Fruit fly (Drosophila melanogaster) whole organism, embryonic: ENCODE results near the gene Cpr.

Experiments
- CG10209 ChIP-seq: fragments of 200-800 bp; sonication (Bioruptor generic); optimal IDR thresholded peaks from 3 replicates; lab custom pipeline; 2017; ENCODE audit warnings: missing biosample characterization, mild to moderate bottlenecking, missing genetic modification characterization, missing genetic modification reagents
- CG10267 ChIP-seq: fragments of 200-800 bp; sonication (Bioruptor generic); optimal IDR thresholded peaks from 2 replicates; lab custom pipeline; 2018; ENCODE audit warnings: missing biosample characterization, mild to moderate bottlenecking, missing genetic modification characterization, moderate library complexity
- CG10565 ChIP-seq: fragments of 200-800 bp; sonication (Bioruptor generic); optimal IDR thresholded peaks from 3 replicates; lab custom pipeline; 2016; ENCODE audit warnings: missing biosample characterization, mild to moderate bottlenecking, missing genetic modification characterization
- CG11696 ChIP-seq: fragments of 200-800 bp; sonication (Bioruptor generic); IDR thresholded peaks from 2 replicates; pipeline ENCODE4 v1.3.6; 2022; ENCODE audit warnings: missing biosample characterization, missing genetic modification characterization
- CG12155 ChIP-seq: fragments of 200-800 bp; sonication (Bioruptor generic); optimal IDR thresholded peaks from 3 replicates; lab custom pipeline; 2016; ENCODE audit warnings: missing biosample characterization, missing genetic modification characterization
- CG12391 ChIP-seq: fragments of 200-800 bp; sonication (Bioruptor generic); optimal IDR thresholded peaks from 3 replicates; lab custom pipeline; 2018; ENCODE audit warnings: missing biosample characterization, mild to moderate bottlenecking, missing genetic modification characterization, moderate library complexity
- CG12659 ChIP-seq: fragments of 200-800 bp; sonication (Bioruptor generic); optimal IDR thresholded peaks from 3 replicates; lab custom pipeline; 2017; ENCODE audit warnings: mild to moderate bottlenecking, missing biosample characterization, missing genetic modification reagents, missing genetic modification characterization
- CG14667 ChIP-seq: fragments of 200-800 bp; sonication (Bioruptor generic); IDR thresholded peaks from 2 replicates; pipeline ENCODE4 v1.3.6; 2022; ENCODE audit warnings: missing biosample characterization, missing genetic modification characterization
- CG16779 ChIP-seq: fragments of 200-800 bp; sonication (Bioruptor generic); IDR thresholded peaks from 2 replicates; pipeline ENCODE4 v1.3.6; 2022; ENCODE audit warnings: missing biosample characterization, missing genetic modification characterization
- CG16815 ChIP-seq: fragments of 200-800 bp; sonication (Bioruptor generic); optimal IDR thresholded peaks from 3 replicates; lab custom pipeline; 2017; ENCODE audit warnings: missing biosample characterization, mild to moderate bottlenecking, missing genetic modification characterization
- CG17186 ChIP-seq: fragments of 200-800 bp; sonication (Bioruptor generic); optimal IDR thresholded peaks from 3 replicates; lab custom pipeline; 2017; ENCODE audit warnings: missing biosample characterization, missing genetic modification reagents, missing genetic modification characterization
- CG17802 ChIP-seq: fragments of 200-800 bp; sonication (Bioruptor generic); optimal IDR thresholded peaks from 2 replicates; lab custom pipeline; 2018; ENCODE audit warnings: missing biosample characterization, mild to moderate bottlenecking, missing genetic modification characterization, moderate library complexity
- CG30403 ChIP-seq: fragments of 200-800 bp; sonication (Bioruptor generic); optimal IDR thresholded peaks from 3 replicates; lab custom pipeline; 2016; ENCODE audit warnings: missing biosample characterization, missing genetic modification characterization
- CG32772 ChIP-seq: fragments of 200-800 bp; sonication (Bioruptor generic); IDR thresholded peaks from 2 replicates; pipeline ENCODE4 v1.3.6; 2022; ENCODE audit warnings: missing biosample characterization, missing genetic modification characterization
- CG33213 ChIP-seq: fragments of 200-800 bp; sonication (Bioruptor generic); optimal IDR thresholded peaks from 3 replicates; lab custom pipeline; 2016; ENCODE audit warnings: missing biosample characterization, missing genetic modification characterization
- CG9876 ChIP-seq: fragments of 200-800 bp; sonication (Bioruptor generic); optimal IDR thresholded peaks from 2 replicates; lab custom pipeline; 2016; ENCODE audit warnings: missing biosample characterization, missing genetic modification characterization
- Camta ChIP-seq: fragments of 200-800 bp; sonication (Bioruptor generic); optimal IDR thresholded peaks from 2 replicates; lab custom pipeline; 2016; ENCODE audit warnings: missing biosample characterization, missing genetic modification characterization
- CoRest ChIP-seq: fragments of 200-800 bp; sonication (Bioruptor generic); optimal IDR thresholded peaks from 3 replicates; lab custom pipeline; 2018; ENCODE audit warnings: missing biosample characterization, mild to moderate bottlenecking, missing genetic modification characterization, moderate library complexity
- Dll ChIP-seq: fragments of 200-800 bp; sonication (Bioruptor generic); IDR thresholded peaks from 4 replicates; pipeline ENCODE4 v1.3.6; 2022; ENCODE audit warnings: missing biosample characterization, missing genetic modification characterization; ENCODE audit not compliant: partially characterized antibody
- E2f1 ChIP-seq: fragments of 200-800 bp; sonication (Bioruptor generic); IDR thresholded peaks from 2 replicates; pipeline ENCODE4 v1.3.6; 2022; ENCODE audit warnings: missing biosample characterization, missing genetic modification characterization
- Ets65A ChIP-seq: fragments of 200-800 bp; sonication (Bioruptor generic); peaks from one replicate; lab custom pipeline; 2016; ENCODE audit warnings: missing biosample characterization, missing genetic modification characterization
- H15 ChIP-seq: fragments of 200-800 bp; sonication (Bioruptor generic); IDR thresholded peaks from 3 replicates; pipeline ENCODE4 v1.3.6; 2022; ENCODE audit warnings: missing biosample characterization, missing genetic modification characterization
- Hr51 ChIP-seq, 2 experiments: fragments of 200-800 bp; sonication (Bioruptor generic); optimal IDR thresholded peaks; 2 replicates in 1 of 2; 3 replicates in 1 of 2; lab custom pipeline; 2016 to 2018; ENCODE audit warnings: missing biosample characterization in 2 of 2, missing genetic modification characterization in 2 of 2, mild to moderate bottlenecking in 1 of 2, moderate library complexity in 1 of 2
- Lpt ChIP-seq: fragments of >200 bp; optimal IDR thresholded peaks from 2 replicates; lab custom pipeline; 2018; ENCODE audit warnings: missing biosample characterization, missing genetic modification characterization
- Myb ChIP-seq: fragments of 200-800 bp; sonication (Bioruptor generic); optimal IDR thresholded peaks from 2 replicates; lab custom pipeline; 2016; ENCODE audit warnings: missing biosample characterization, missing genetic modification characterization
- NFAT ChIP-seq: fragments of 200-800 bp; sonication (Bioruptor generic); IDR thresholded peaks from 2 replicates; pipeline ENCODE4 v1.3.6; 2022; ENCODE audit warnings: missing biosample characterization, missing genetic modification characterization
- NK7.1 ChIP-seq: fragments of 200-800 bp; sonication (Bioruptor generic); optimal IDR thresholded peaks from 3 replicates; lab custom pipeline; 2016; ENCODE audit warnings: missing biosample characterization, missing genetic modification characterization
- Sry-β ChIP-seq: fragments of 200-800 bp; sonication (Bioruptor generic); optimal IDR thresholded peaks from 2 replicates; lab custom pipeline; 2018; ENCODE audit warnings: missing biosample characterization, mild to moderate bottlenecking, missing genetic modification characterization, moderate library complexity
- Sry-δ ChIP-seq: fragments of 200-800 bp; sonication (Bioruptor generic); optimal IDR thresholded peaks from 2 replicates; lab custom pipeline; 2016; ENCODE audit warnings: missing biosample characterization, missing genetic modification characterization
- TFAM ChIP-seq: fragments of 200-800 bp; sonication (Bioruptor generic); optimal IDR thresholded peaks from 2 replicates; lab custom pipeline; 2017; ENCODE audit warnings: missing biosample characterization, missing genetic modification characterization, inconsistent platforms
- YL-1 ChIP-seq: fragments of 200-800 bp; sonication (Bioruptor generic); optimal IDR thresholded peaks from 3 replicates; lab custom pipeline; 2017; ENCODE audit warnings: missing biosample characterization, mild to moderate bottlenecking, missing genetic modification characterization
- ato ChIP-seq: fragments of 200-800 bp; sonication (Bioruptor generic); IDR thresholded peaks from 2 replicates; pipeline ENCODE4 v1.3.6; 2022; ENCODE audit warnings: missing biosample characterization, missing genetic modification characterization; ENCODE audit not compliant: partially characterized antibody
- bsh ChIP-seq, 2 experiments: fragments of 200-800 bp; sonication (Bioruptor generic); optimal IDR thresholded peaks; 2 replicates each; lab custom pipeline; 2017 to 2018; ENCODE audit warnings: mild to moderate bottlenecking in 2 of 2, missing biosample characterization in 2 of 2, missing genetic modification characterization in 2 of 2, moderate library complexity in 1 of 2
- cad ChIP-seq: fragments of >200 bp; optimal IDR thresholded peaks from 2 replicates; lab custom pipeline; 2017; ENCODE audit warnings: missing biosample characterization, missing genetic modification characterization
- cas ChIP-seq: fragments of 200-800 bp; sonication (Bioruptor generic); IDR thresholded peaks from 2 replicates; pipeline ENCODE4 v1.3.6; 2022; ENCODE audit warnings: missing biosample characterization, missing genetic modification characterization
- danr ChIP-seq: fragments of 200-800 bp; sonication (Bioruptor generic); IDR thresholded peaks from 2 replicates; pipeline ENCODE4 v1.3.6; 2022; ENCODE audit warnings: missing biosample characterization, missing genetic modification characterization
- eve ChIP-seq, 2 experiments: fragments of >200 bp; optimal IDR thresholded peaks; 2 replicates each; lab custom pipeline; 2017; ENCODE audit warnings: missing biosample characterization in 2 of 2, missing genetic modification characterization in 2 of 2
- gem ChIP-seq: fragments of 200-800 bp; sonication (Bioruptor generic); optimal IDR thresholded peaks from 2 replicates; lab custom pipeline; 2019; ENCODE audit warnings: missing biosample characterization, mild to moderate bottlenecking, missing genetic modification characterization, moderate library complexity
- maf-S ChIP-seq: fragments of 200-800 bp; sonication (Bioruptor generic); optimal IDR thresholded peaks from 2 replicates; lab custom pipeline; 2016; ENCODE audit warnings: missing biosample characterization, missing genetic modification characterization
- onecut ChIP-seq: fragments of 200-800 bp; sonication (Bioruptor generic); IDR thresholded peaks from 2 replicates; pipeline ENCODE4 v1.3.6; 2022; ENCODE audit warnings: missing biosample characterization, missing genetic modification characterization
- otp ChIP-seq: fragments of 200-800 bp; sonication (Bioruptor generic); IDR thresholded peaks from 3 replicates; pipeline ENCODE4, ENCODE4 v1.3.6; 2022; ENCODE audit warnings: missing biosample characterization, missing genetic modification characterization
- prd ChIP-seq, 3 experiments: fragments of >200 bp in 2 of 3; fragments of 200-800 bp in 1 of 3; sonication (Bioruptor generic) in 1 of 3; optimal IDR thresholded peaks in 2 of 3; IDR thresholded peaks in 1 of 3; 2 replicates in 2 of 3; 3 replicates in 1 of 3; pipeline versions ENCODE4 v1.3.6 to Lab custom; 2017 to 2022; ENCODE audit warnings: missing biosample characterization in 1 of 3, missing genetic modification characterization in 1 of 3
- ro ChIP-seq: fragments of 200-800 bp; sonication (Bioruptor generic); IDR thresholded peaks from 2 replicates; pipeline ENCODE4 v1.3.6; 2022; ENCODE audit warnings: missing biosample characterization, missing genetic modification characterization
- run ChIP-seq: fragments of 200-800 bp; sonication (Bioruptor generic); optimal IDR thresholded peaks from 3 replicates; lab custom pipeline; 2018; ENCODE audit warnings: missing biosample characterization, mild to moderate bottlenecking, missing genetic modification characterization
- sim ChIP-seq: fragments of 200-800 bp; sonication (Bioruptor generic); IDR thresholded peaks from 2 replicates; pipeline ENCODE4 v1.3.6; 2022; ENCODE audit warnings: missing biosample characterization, missing genetic modification characterization
- slou ChIP-seq: fragments of 200-800 bp; sonication (Bioruptor generic); optimal IDR thresholded peaks from 3 replicates; lab custom pipeline; 2016; ENCODE audit warnings: missing biosample characterization, missing genetic modification characterization
- tap ChIP-seq: fragments of 200-800 bp; optimal IDR thresholded peaks from 3 replicates; lab custom pipeline; 2019; ENCODE audit warnings: missing biosample characterization, mild to moderate bottlenecking, missing genetic modification characterization, moderate library complexity
- tup ChIP-seq: fragments of 200-800 bp; sonication (Bioruptor generic); optimal IDR thresholded peaks from 2 replicates; lab custom pipeline; 2016; ENCODE audit warnings: missing biosample characterization, mild to moderate bottlenecking, missing genetic modification characterization, moderate library complexity
- vvl ChIP-seq: fragments of 200-800 bp; sonication (Bioruptor generic); IDR thresholded peaks from 2 replicates; pipeline ENCODE4 v1.3.6; 2022; ENCODE audit warnings: missing biosample characterization, missing genetic modification characterization
- wdn ChIP-seq: fragments of 200-800 bp; sonication (Bioruptor generic); IDR thresholded peaks from 2 replicates; pipeline ENCODE4 v1.3.6; 2022; ENCODE audit warnings: missing biosample characterization, missing genetic modification characterization
- yki ChIP-seq: fragments of >200 bp; optimal IDR thresholded peaks from 3 replicates; lab custom pipeline; 2018

Gene Cpr

dm6 chr2L:6351809-6352182 lies 13.2 kb downstream of the Cpr start (continued):
- TF ChIP-seq eve (GFP tag; optimal IDR thresholded peaks at IDR 0.05; lab: Kevin White, UChicago) (no peak), Sry-δ (GFP tag; lab: Kevin White, UChicago) (peak; percentile 34), Lpt (GFP tag; lab: Kevin White, UChicago) (no peak), slou (peak; percentile 80), CG9876 (GFP tag; lab: Kevin White, UChicago) (peak; percentile 47), TFAM (GFP tag; lab: Kevin White, UChicago) (no peak), tap (tag; lab: Kevin White, UChicago) (peak; percentile 78), yki (lab: Kevin White, UChicago) (no peak), CG11696 (0 out of 2 replicates have a peak, but pooled peaks have one; percentile 44), vvl (GFP tag; lab: Robert Waterston, UW) (peak; percentile 85), prd (optimal IDR thresholded peaks at IDR 0.05; lab: Kevin White, UChicago) (no peak), prd (GFP tag; IDR thresholded peaks at IDR 0.05; lab: Robert Waterston, UW) (peak; percentile 90), CG10267 (peak; percentile 66), run (tag; lab: Kevin White, UChicago) (peak; percentile 59), CG30403 (GFP tag; lab: Kevin White, UChicago) (peak; percentile 93), NK7.1 (GFP tag; lab: Kevin White, UChicago) (peak; percentile 66), CG10565 (GFP tag; lab: Kevin White, UChicago) (no peak), Dll (no peak), E2f1 (GFP tag; lab: Robert Waterston, UW) (peak; percentile 85), CG12659 (GFP tag; lab: Kevin White, UChicago) (peak; percentile 87), CG16815 (GFP tag; lab: Kevin White, UChicago) (peak; percentile 81), sim (GFP tag; lab: Robert Waterston, UW) (no peak; the same call in 1 of the 2 replicates), CG14667 (GFP tag; lab: Robert Waterston, UW) (peak; percentile 74), YL-1 (GFP tag; lab: Kevin White, UChicago) (no peak), wdn (GFP tag; lab: Robert Waterston, UW) (peak; percentile 76), bsh (GFP tag; optimal IDR thresholded peaks at IDR 0.05; lab: Kevin White, UChicago) (peak in 1 of 2 experiments; percentile 66), NFAT (peak; percentile 65), CG12391 (tag; lab: Kevin White, UChicago) (peak; percentile 80), Sry-β (GFP tag; lab: Kevin White, UChicago) (no peak), Ets65A (GFP tag; lab: Kevin White, UChicago) (peak; percentile 94), maf-S (GFP tag; lab: Kevin White, UChicago) (peak; percentile 70), ato (GFP tag; lab: Robert Waterston, UW) (no peak), H15 (GFP tag; lab: Robert Waterston, UW) (peak; percentile 73; the same call in 2 of the 3 replicates), CG10209 (GFP tag; lab: Kevin White, UChicago) (peak; percentile 82), Myb (GFP tag; lab: Kevin White, UChicago) (peak; percentile 68), cad (GFP tag; lab: Kevin White, UChicago) (no peak), Hr51 (GFP tag; optimal IDR thresholded peaks at IDR 0.05; lab: Kevin White, UChicago) (peak; percentile 48 to 89), danr (GFP tag; lab: Robert Waterston, UW) (peak; percentile 84), onecut (peak; percentile 42), Camta (GFP tag; lab: Kevin White, UChicago) (peak; percentile 64), ro (GFP tag; lab: Robert Waterston, UW) (peak; percentile 58; the same call in 1 of the 2 replicates), CoRest (peak; percentile 93), CG33213 (peak; percentile 61), CG16779 (GFP tag; lab: Robert Waterston, UW) (peak; percentile 55; the same call in 1 of the 2 replicates), tup (GFP tag; lab: Kevin White, UChicago) (peak; percentile 38), CG32772 (GFP tag; lab: Robert Waterston, UW) (peak; percentile 81), gem (peak; percentile 92), CG17802 (tag; lab: Kevin White, UChicago) (peak; percentile 35), CG12155 (GFP tag; lab: Kevin White, UChicago) (peak; percentile 77), otp (GFP tag; lab: Robert Waterston, UW) (peak; percentile 47; the same call in 1 of the 3 replicates), cas (GFP tag; lab: Robert Waterston, UW) (peak; percentile 73), CG17186 (GFP tag; lab: Kevin White, UChicago) (peak; percentile 5)
